Worm (Caenorhabditis elegans) whole organism, late embryonic: ENCODE results near the gene pri-1.

Experiments
- ama-1 ChIP-seq: fragments of 150-350 bp; optimal IDR thresholded peaks from 2 replicates; lab custom pipeline; 2014
- ceh-48 ChIP-seq: sonication (generic microtip); optimal IDR thresholded peaks from 2 replicates; lab custom pipeline; 2016; ENCODE audit warnings: missing genetic modification characterization, inconsistent platforms, missing compliant biosample characterization
- pat-9 ChIP-seq: fragments of 200-800 bp; sonication (Bioruptor generic); optimal IDR thresholded peaks from 2 replicates; lab custom pipeline; 2018; ENCODE audit warnings: mild to moderate bottlenecking, missing genetic modification characterization, moderate library complexity, missing compliant biosample characterization
- pha-4 ChIP-seq: fragments of 150-350 bp; optimal IDR thresholded peaks from 2 replicates; lab custom pipeline; 2018; ENCODE audit warnings: missing biosample characterization, missing genetic modification reagents, missing genetic modification characterization

- TF ChIP-seq pha-4 (tag; lab: Kevin White, UChicago): no peak
- no peak for TF ChIP-seq ama-1 (lab: Kevin White, UChicago)
- no peak for TF ChIP-seq pat-9 (tag; lab: Kevin White, UChicago)
- no peak for TF ChIP-seq ceh-48 (tag; lab: Kevin White, UChicago)
These were observed 44.5 kb upstream of the pri-1 start for ce11 chrIII:9658569-9658968.
